Fruit fly (Drosophila melanogaster) whole organism, embryonic: ENCODE data around the gene CG11811.
A peak's percentile ranks its signal among the peaks of the same experiment; 100 is the strongest.

Experiments
- ATbp ChIP-seq: fragments of 200-800 bp; sonication (Bioruptor generic); optimal IDR thresholded peaks from 2 replicates; lab custom pipeline; 2017; ENCODE audit warnings: missing biosample characterization, mild to moderate bottlenecking, missing genetic modification characterization, missing genetic modification reagents
- Ada2b ChIP-seq: fragments of 200-800 bp; sonication (Bioruptor generic); IDR thresholded peaks from 2 replicates; pipeline ENCODE4 v1.3.6; 2022; ENCODE audit warnings: missing biosample characterization, missing genetic modification characterization
- B-H1 ChIP-seq: fragments of 200-800 bp; sonication (Bioruptor generic); IDR thresholded peaks from 3 replicates; pipeline ENCODE4 v1.3.6; 2022; ENCODE audit warnings: missing biosample characterization, missing genetic modification characterization
- Bdp1 ChIP-seq: fragments of 200-800 bp; sonication (Bioruptor generic); optimal IDR thresholded peaks from 3 replicates; lab custom pipeline; 2016; ENCODE audit warnings: missing biosample characterization, missing genetic modification characterization
- CG11504 ChIP-seq: fragments of 200-800 bp; sonication (Bioruptor generic); optimal IDR thresholded peaks from 3 replicates; lab custom pipeline; 2019; ENCODE audit warnings: missing biosample characterization, mild to moderate bottlenecking, missing genetic modification characterization, moderate library complexity
- CG12155 ChIP-seq: fragments of 200-800 bp; sonication (Bioruptor generic); optimal IDR thresholded peaks from 3 replicates; lab custom pipeline; 2016; ENCODE audit warnings: missing biosample characterization, missing genetic modification characterization
- CG12744 ChIP-seq: fragments of 200-800 bp; sonication (Bioruptor generic); optimal IDR thresholded peaks from 2 replicates; lab custom pipeline; 2016; ENCODE audit warnings: missing biosample characterization, missing genetic modification characterization
- CG12769 ChIP-seq: fragments of 200-800 bp; sonication (Bioruptor generic); optimal IDR thresholded peaks from 2 replicates; lab custom pipeline; 2019; ENCODE audit warnings: missing biosample characterization, mild to moderate bottlenecking, missing genetic modification characterization, moderate library complexity
- CG13287 ChIP-seq: fragments of 200-800 bp; sonication (Bioruptor generic); IDR thresholded peaks from 2 replicates; pipeline ENCODE4 v1.3.6; 2022; ENCODE audit warnings: missing biosample characterization, missing genetic modification characterization; ENCODE audit not compliant: partially characterized antibody
- CG13424 ChIP-seq: fragments of 200-800 bp; sonication (Bioruptor generic); optimal IDR thresholded peaks from 2 replicates; lab custom pipeline; 2019; ENCODE audit warnings: missing biosample characterization, mild to moderate bottlenecking, missing genetic modification characterization, moderate library complexity
- CG15011 ChIP-seq: fragments of 200-800 bp; sonication (Bioruptor generic); optimal IDR thresholded peaks from 3 replicates; lab custom pipeline; 2018; ENCODE audit warnings: missing biosample characterization, mild to moderate bottlenecking, missing genetic modification characterization
- CG17328 ChIP-seq: fragments of 200-800 bp; sonication (Bioruptor generic); IDR thresholded peaks from 2 replicates; pipeline ENCODE4 v1.3.6; 2022; ENCODE audit warnings: missing biosample characterization, missing genetic modification characterization
- CG32532 ChIP-seq: fragments of 200-800 bp; sonication (Bioruptor generic); IDR thresholded peaks from 2 replicates; pipeline ENCODE4 v1.3.6; 2022; ENCODE audit warnings: missing biosample characterization, missing genetic modification characterization
- CG33557 ChIP-seq: fragments of 200-800 bp; sonication (Bioruptor generic); optimal IDR thresholded peaks from 2 replicates; lab custom pipeline; 2019; ENCODE audit warnings: missing biosample characterization, mild to moderate bottlenecking, missing genetic modification characterization, moderate library complexity
- CG4730 ChIP-seq: fragments of 200-800 bp; sonication (Bioruptor generic); IDR thresholded peaks from 2 replicates; pipeline ENCODE4 v1.3.6; 2022; ENCODE audit warnings: missing biosample characterization, missing genetic modification characterization
- CG4854 ChIP-seq: fragments of 200-800 bp; sonication (Bioruptor generic); optimal IDR thresholded peaks from 2 replicates; lab custom pipeline; 2016; ENCODE audit warnings: missing biosample characterization, missing genetic modification characterization, inconsistent platforms
- CG6813 ChIP-seq: fragments of 200-800 bp; sonication (Bioruptor generic); optimal IDR thresholded peaks from 2 replicates; lab custom pipeline; 2017; ENCODE audit warnings: missing biosample characterization, missing genetic modification characterization, mild to moderate bottlenecking, moderate library complexity, missing genetic modification reagents
- CG7372 ChIP-seq: fragments of 200-800 bp; sonication (Bioruptor generic); IDR thresholded peaks from 2 replicates; pipeline ENCODE4 v1.3.6; 2022; ENCODE audit warnings: missing biosample characterization, missing genetic modification characterization
- CG8281 ChIP-seq: fragments of 200-800 bp; sonication (Bioruptor generic); optimal IDR thresholded peaks from 2 replicates; lab custom pipeline; 2018; ENCODE audit warnings: missing biosample characterization, mild to moderate bottlenecking, missing genetic modification characterization, moderate library complexity
- CG9609 ChIP-seq: fragments of 200-800 bp; sonication (Bioruptor generic); optimal IDR thresholded peaks from 3 replicates; lab custom pipeline; 2016; ENCODE audit warnings: missing biosample characterization, missing genetic modification characterization
- Chrac-16 ChIP-seq: fragments of 200-800 bp; sonication (Bioruptor generic); optimal IDR thresholded peaks from 3 replicates; lab custom pipeline; 2016; ENCODE audit warnings: missing biosample characterization, missing genetic modification characterization
- E2f2 ChIP-seq: fragments of 200-800 bp; sonication (Bioruptor generic); IDR thresholded peaks from 2 replicates; pipeline ENCODE4 v1.3.6; 2022; ENCODE audit warnings: missing biosample characterization, missing genetic modification characterization
- Gug ChIP-seq: fragments of 200-800 bp; sonication (Bioruptor generic); IDR thresholded peaks from 4 replicates; pipeline ENCODE4 v1.3.6; 2022; ENCODE audit warnings: missing biosample characterization, missing genetic modification characterization
- Hr51 ChIP-seq, 2 experiments: fragments of 200-800 bp; sonication (Bioruptor generic); optimal IDR thresholded peaks; 2 replicates in 1 of 2; 3 replicates in 1 of 2; lab custom pipeline; 2016 to 2018; ENCODE audit warnings: missing biosample characterization in 2 of 2, missing genetic modification characterization in 2 of 2, mild to moderate bottlenecking in 1 of 2, moderate library complexity in 1 of 2
- Mad ChIP-seq: fragments of 200-800 bp; sonication (Bioruptor generic); optimal IDR thresholded peaks from 2 replicates; lab custom pipeline; 2016; ENCODE audit warnings: missing biosample characterization, missing genetic modification characterization
- Mrtf ChIP-seq: fragments of 200-800 bp; sonication (Bioruptor generic); IDR thresholded peaks from 3 replicates; pipeline ENCODE4 v1.3.6; 2022; ENCODE audit warnings: missing biosample characterization, missing genetic modification characterization
- Nf-YC ChIP-seq: fragments of 200-800 bp; optimal IDR thresholded peaks from 3 replicates; lab custom pipeline; 2019; ENCODE audit warnings: missing biosample characterization, mild to moderate bottlenecking, missing genetic modification characterization, moderate library complexity
- Side ChIP-seq: fragments of 200-800 bp; sonication (Bioruptor generic); optimal IDR thresholded peaks from 2 replicates; lab custom pipeline; 2016; ENCODE audit warnings: missing biosample characterization, missing genetic modification characterization
- TFAM ChIP-seq: fragments of 200-800 bp; sonication (Bioruptor generic); optimal IDR thresholded peaks from 2 replicates; lab custom pipeline; 2017; ENCODE audit warnings: missing biosample characterization, missing genetic modification characterization, inconsistent platforms
- YL-1 ChIP-seq: fragments of 200-800 bp; sonication (Bioruptor generic); optimal IDR thresholded peaks from 3 replicates; lab custom pipeline; 2017; ENCODE audit warnings: missing biosample characterization, mild to moderate bottlenecking, missing genetic modification characterization
- aop ChIP-seq: fragments of 200-800 bp; sonication (Bioruptor generic); IDR thresholded peaks from 2 replicates; pipeline ENCODE4 v1.3.6; 2022; ENCODE audit warnings: missing biosample characterization, missing genetic modification characterization
- bcd ChIP-seq: fragments of 200-800 bp; sonication (Bioruptor generic); optimal IDR thresholded peaks from 2 replicates; lab custom pipeline; 2017; ENCODE audit warnings: missing biosample characterization, mild to moderate bottlenecking, missing genetic modification characterization
- bowl ChIP-seq: fragments of 200-800 bp; sonication (Bioruptor generic); IDR thresholded peaks from 2 replicates; pipeline ENCODE4 v1.3.6; 2022; ENCODE audit warnings: missing biosample characterization, missing genetic modification characterization
- chm ChIP-seq: fragments of 200-800 bp; sonication (Bioruptor generic); IDR thresholded peaks from 2 replicates; pipeline ENCODE4 v1.3.6; 2022; ENCODE audit warnings: missing biosample characterization, missing genetic modification characterization
- chn ChIP-seq: fragments of 200-800 bp; sonication (Bioruptor generic); optimal IDR thresholded peaks from 2 replicates; lab custom pipeline; 2016; ENCODE audit warnings: missing biosample characterization, missing genetic modification characterization
- dimm ChIP-seq: fragments of 200-800 bp; sonication (Bioruptor generic); IDR thresholded peaks from 2 replicates; pipeline ENCODE4 v1.3.6; 2022; ENCODE audit warnings: missing biosample characterization, missing genetic modification characterization
- disco-r ChIP-seq: fragments of 200-800 bp; sonication (Bioruptor generic); optimal IDR thresholded peaks from 2 replicates; lab custom pipeline; 2016; ENCODE audit warnings: missing biosample characterization, missing genetic modification characterization
- eve ChIP-seq, 2 experiments: fragments of >200 bp; optimal IDR thresholded peaks; 2 replicates each; lab custom pipeline; 2017; ENCODE audit warnings: missing biosample characterization in 2 of 2, missing genetic modification characterization in 2 of 2
- ham ChIP-seq: fragments of 200-800 bp; sonication (Bioruptor generic); IDR thresholded peaks from 2 replicates; pipeline ENCODE4 v1.3.6; 2022; ENCODE audit warnings: missing biosample characterization, missing genetic modification characterization
- inv ChIP-seq: fragments of 200-800 bp; sonication (Bioruptor generic); IDR thresholded peaks from 2 replicates; pipeline ENCODE4 v1.3.6; 2022; ENCODE audit warnings: missing biosample characterization, missing genetic modification characterization; ENCODE audit not compliant: partially characterized antibody
- kay ChIP-seq: fragments of 200-800 bp; sonication (Bioruptor generic); optimal IDR thresholded peaks from 2 replicates; lab custom pipeline; 2016; ENCODE audit warnings: missing biosample characterization, missing genetic modification characterization
- lola ChIP-seq, 3 experiments: fragments of >200 bp in 2 of 3; fragments of 200-800 bp in 1 of 3; sonication (Bioruptor generic) in 1 of 3; optimal IDR thresholded peaks; 2 replicates each; lab custom pipeline; 2017 to 2019; ENCODE audit warnings: missing biosample characterization in 3 of 3, missing genetic modification characterization in 3 of 3, mild to moderate bottlenecking in 1 of 3, moderate library complexity in 1 of 3
- nerfin-1 ChIP-seq: fragments of 200-800 bp; sonication (Bioruptor generic); optimal IDR thresholded peaks from 3 replicates; lab custom pipeline; 2019; ENCODE audit warnings: missing biosample characterization, mild to moderate bottlenecking, missing genetic modification characterization, moderate library complexity
- nom ChIP-seq: fragments of 200-800 bp; sonication (Bioruptor generic); optimal IDR thresholded peaks from 2 replicates; lab custom pipeline; 2017; ENCODE audit warnings: missing biosample characterization, missing genetic modification characterization, mild to moderate bottlenecking, moderate library complexity, missing genetic modification reagents
- pb ChIP-seq: fragments of 200-800 bp; sonication (Bioruptor generic); optimal IDR thresholded peaks from 3 replicates; lab custom pipeline; 2016; ENCODE audit warnings: missing biosample characterization, missing genetic modification characterization
- pzg ChIP-seq: fragments of 200-800 bp; sonication (Bioruptor generic); optimal IDR thresholded peaks from 3 replicates; lab custom pipeline; 2018; ENCODE audit warnings: missing biosample characterization, mild to moderate bottlenecking, missing genetic modification characterization, moderate library complexity
- row ChIP-seq: fragments of 200-800 bp; sonication (Bioruptor generic); IDR thresholded peaks from 3 replicates; pipeline ENCODE4 v1.3.6; 2022; ENCODE audit warnings: missing biosample characterization, missing genetic modification characterization
- salm ChIP-seq: fragments of 200-800 bp; sonication (Bioruptor generic); optimal IDR thresholded peaks from 2 replicates; lab custom pipeline; 2018; ENCODE audit warnings: missing biosample characterization, mild to moderate bottlenecking, missing genetic modification characterization
- seq ChIP-seq: fragments of 200-800 bp; sonication (Bioruptor generic); IDR thresholded peaks from 2 replicates; pipeline ENCODE4 v1.3.6; 2022; ENCODE audit warnings: missing biosample characterization, missing genetic modification characterization
- so ChIP-seq: fragments of 200-800 bp; sonication (Bioruptor generic); IDR thresholded peaks from 3 replicates; pipeline ENCODE4 v1.3.6; 2022; ENCODE audit warnings: missing biosample characterization, missing genetic modification characterization
- ssp ChIP-seq: fragments of 200-800 bp; sonication (Bioruptor generic); IDR thresholded peaks from 2 replicates; pipeline ENCODE4 v1.3.6; 2022; ENCODE audit warnings: missing biosample characterization, missing genetic modification characterization

Gene CG11811

DNA sequence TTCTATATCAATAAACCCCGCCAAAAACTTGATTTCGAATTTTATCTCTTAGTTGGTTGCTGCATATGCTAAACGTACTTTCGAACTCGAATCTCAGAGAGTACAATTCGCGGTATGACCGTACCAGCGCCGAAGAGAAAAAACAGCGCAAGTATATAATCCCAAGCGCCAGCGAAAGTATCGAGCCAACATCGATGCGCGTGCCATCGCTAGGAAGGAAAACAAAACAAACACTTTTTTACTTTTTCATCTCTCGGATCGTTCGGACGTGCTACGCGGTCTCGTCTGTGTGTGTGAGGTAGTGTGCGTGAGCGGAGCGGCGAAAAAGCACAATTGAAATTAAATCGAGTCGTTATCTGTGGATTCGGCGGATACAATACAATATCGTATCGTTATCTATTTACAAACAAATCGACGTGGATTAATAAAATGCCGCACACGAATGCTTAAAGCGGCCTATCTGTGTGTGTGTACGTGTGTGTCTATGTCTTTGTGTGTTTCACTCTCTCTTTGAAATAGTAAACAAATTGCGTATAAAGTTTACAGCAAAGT, 26.2 kb upstream of the CG11811 start, which contains the start of gene simj (continued):
- TF ChIP-seq Nf-YC (tag; lab: Kevin White, UChicago) (peak; percentile 61), CG12155 (GFP tag; lab: Kevin White, UChicago) (peak; percentile 54), row (GFP tag; lab: Robert Waterston, UW) (peak; percentile 68), Ada2b (no peak), E2f2 (GFP tag; lab: Robert Waterston, UW) (peak; percentile 87), bowl (GFP tag; lab: Robert Waterston, UW) (no peak), B-H1 (GFP tag; lab: Robert Waterston, UW) (no peak; the same call in 2 of the 3 replicates), Gug (peak; percentile 27; the same call in 1 of the 4 replicates), disco-r (GFP tag; lab: Kevin White, UChicago) (no peak), pzg (peak; percentile 97), CG8281 (no peak), CG12744 (GFP tag; lab: Kevin White, UChicago) (peak; percentile 12), kay (GFP tag; lab: Kevin White, UChicago) (no peak), CG11504 (tag; lab: Kevin White, UChicago) (peak; percentile 55), Bdp1 (GFP tag; lab: Kevin White, UChicago) (no peak), CG6813 (GFP tag; lab: Kevin White, UChicago) (peak; percentile 30), nom (GFP tag; lab: Kevin White, UChicago) (peak; percentile 72), chn (peak; percentile 41), dimm (GFP tag; lab: Robert Waterston, UW) (no peak), CG13424 (tag; lab: Kevin White, UChicago) (peak; percentile 47), Side (GFP tag; lab: Kevin White, UChicago) (peak; percentile 36), Hr51 (GFP tag; optimal IDR thresholded peaks at IDR 0.05; lab: Kevin White, UChicago) (peak; percentile 10 to 39), CG13287 (GFP tag; lab: Robert Waterston, UW) (peak; percentile 88), Chrac-16 (GFP tag; lab: Kevin White, UChicago) (peak; percentile 21), inv (GFP tag; lab: Robert Waterston, UW) (peak; percentile 72), CG33557 (GFP tag; lab: Kevin White, UChicago) (no peak), CG4854 (GFP tag; lab: Kevin White, UChicago) (no peak), CG7372 (no peak), CG15011 (GFP tag; lab: Kevin White, UChicago) (no peak), CG4730 (GFP tag; lab: Robert Waterston, UW) (no peak), aop (GFP tag; lab: Robert Waterston, UW) (no peak), bcd (GFP tag; lab: Kevin White, UChicago) (peak; percentile 31), pb (peak; percentile 10), CG9609 (GFP tag; lab: Kevin White, UChicago) (no peak), so (GFP tag; lab: Robert Waterston, UW) (peak; percentile 57; the same call in 1 of the 3 replicates), ssp (GFP tag; lab: Robert Waterston, UW) (no peak), CG32532 (GFP tag; lab: Robert Waterston, UW) (peak; percentile 66), lola (GFP tag; optimal IDR thresholded peaks at IDR 0.05; lab: Kevin White, UChicago) (peak in 1 of 3 experiments; percentile 41), nerfin-1 (tag; lab: Kevin White, UChicago) (peak; percentile 64), Mrtf (GFP tag; lab: Robert Waterston, UW) (no peak), ham (GFP tag; lab: Robert Waterston, UW) (no peak), CG17328 (GFP tag; lab: Robert Waterston, UW) (peak; percentile 38), CG12769 (tag; lab: Kevin White, UChicago) (peak; percentile 84), seq (GFP tag; lab: Robert Waterston, UW) (no peak), salm (tag; lab: Kevin White, UChicago) (peak; percentile 50), eve (GFP tag; optimal IDR thresholded peaks at IDR 0.05; lab: Kevin White, UChicago) (peak in 1 of 2 experiments; percentile 76), TFAM (GFP tag; lab: Kevin White, UChicago) (no peak), ATbp (peak; percentile 63), Mad (GFP tag; lab: Kevin White, UChicago) (peak; percentile 20), chm (GFP tag; lab: Robert Waterston, UW) (peak; percentile 95), YL-1 (GFP tag; lab: Kevin White, UChicago) (no peak)
